Worm (Caenorhabditis elegans) whole organism, L3 larva: ENCODE results near the gene F53E2.2.

ENCODE experiments used
- R02D3.7 ChIP-seq: fragments of 150-350 bp; optimal IDR thresholded peaks from 2 replicates; lab custom pipeline; 2014; ENCODE audit warnings: missing biosample characterization, missing genetic modification characterization
- ZK546.5 ChIP-seq: sonication (generic microtip); optimal IDR thresholded peaks from 2 replicates; lab custom pipeline; 2017; ENCODE audit warnings: missing biosample characterization, missing genetic modification characterization
- ama-1 ChIP-seq: fragments of 150-350 bp; optimal IDR thresholded peaks from 2 replicates; lab custom pipeline; 2018
- ceh-16 ChIP-seq: sonication (generic microtip); optimal IDR thresholded peaks from 2 replicates; lab custom pipeline; 2017; ENCODE audit warnings: missing biosample characterization, missing genetic modification characterization
- ceh-28 ChIP-seq: fragments of 150-350 bp; optimal IDR thresholded peaks from 2 replicates; lab custom pipeline; 2014; ENCODE audit warnings: missing biosample characterization, missing genetic modification reagents, missing genetic modification characterization
- ceh-9 ChIP-seq: sonication (generic microtip); optimal IDR thresholded peaks from 2 replicates; lab custom pipeline; 2018; ENCODE audit warnings: missing biosample characterization, missing genetic modification characterization
- daf-12 ChIP-seq: fragments of 150-350 bp; optimal IDR thresholded peaks from 2 replicates; lab custom pipeline; 2014; ENCODE audit warnings: missing biosample characterization, missing genetic modification reagents, missing genetic modification characterization
- egl-27 ChIP-seq: sonication (generic microtip); optimal IDR thresholded peaks from 4 replicates; lab custom pipeline; 2017; ENCODE audit warnings: missing biosample characterization, missing genetic modification reagents, missing genetic modification characterization
- egl-5 ChIP-seq: fragments of 150-350 bp; optimal IDR thresholded peaks from 2 replicates; lab custom pipeline; 2017; ENCODE audit warnings: missing biosample characterization, missing genetic modification reagents, missing genetic modification characterization, inconsistent platforms
- elt-1 ChIP-seq: fragments of 150-350 bp; optimal IDR thresholded peaks from 2 replicates; lab custom pipeline; 2014; ENCODE audit warnings: missing biosample characterization, missing genetic modification characterization
- elt-2 ChIP-seq: sonication (generic microtip); optimal IDR thresholded peaks from 2 replicates; lab custom pipeline; 2016; ENCODE audit warnings: missing genetic modification reagents, mild to moderate bottlenecking, missing genetic modification characterization, missing compliant biosample characterization
- fkh-2 ChIP-seq: fragments of 150-350 bp; optimal IDR thresholded peaks from 2 replicates; lab custom pipeline; 2014; ENCODE audit warnings: missing biosample characterization, missing genetic modification reagents, missing genetic modification characterization
- fos-1 ChIP-seq: fragments of 150-350 bp; optimal IDR thresholded peaks from 2 replicates; lab custom pipeline; 2014; ENCODE audit warnings: missing biosample characterization, missing genetic modification characterization
- hmg-11 ChIP-seq: sonication (generic microtip); optimal IDR thresholded peaks from 2 replicates; lab custom pipeline; 2016; ENCODE audit warnings: missing genetic modification characterization, missing compliant biosample characterization
- jun-1 ChIP-seq: fragments of 150-350 bp; optimal IDR thresholded peaks from 2 replicates; lab custom pipeline; 2014; ENCODE audit warnings: missing biosample characterization, missing genetic modification reagents, missing genetic modification characterization
- lin-15B ChIP-seq: fragments of 150-350 bp; optimal IDR thresholded peaks from 2 replicates; lab custom pipeline; 2014; ENCODE audit warnings: missing biosample characterization, missing genetic modification characterization
- lin-39 ChIP-seq: fragments of 150-350 bp; optimal IDR thresholded peaks from 2 replicates; lab custom pipeline; 2018; ENCODE audit warnings: missing biosample characterization, missing genetic modification reagents, missing genetic modification characterization
- lsy-12 ChIP-seq: sonication (generic microtip); optimal IDR thresholded peaks from 2 replicates; lab custom pipeline; 2016; ENCODE audit warnings: mild to moderate bottlenecking, missing genetic modification characterization, missing compliant biosample characterization
- nhr-12 ChIP-seq: fragments of 150-350 bp; optimal IDR thresholded peaks from 2 replicates; lab custom pipeline; 2014; ENCODE audit warnings: missing biosample characterization, missing genetic modification characterization
- nhr-23 ChIP-seq: fragments of 150-350 bp; optimal IDR thresholded peaks from 2 replicates; lab custom pipeline; 2014; ENCODE audit warnings: missing biosample characterization, missing genetic modification reagents, missing genetic modification characterization
- nhr-237 ChIP-seq: fragments of 150-350 bp; optimal IDR thresholded peaks from 2 replicates; lab custom pipeline; 2014; ENCODE audit warnings: missing biosample characterization, missing genetic modification characterization
- nhr-25 ChIP-seq: sonication (generic microtip); optimal IDR thresholded peaks from 2 replicates; lab custom pipeline; 2017; ENCODE audit warnings: missing biosample characterization, missing genetic modification characterization
- nhr-28 ChIP-seq: fragments of 150-350 bp; optimal IDR thresholded peaks from 2 replicates; lab custom pipeline; 2014; ENCODE audit warnings: missing biosample characterization, missing genetic modification characterization
- nhr-43 ChIP-seq: sonication (generic microtip); optimal IDR thresholded peaks from 2 replicates; lab custom pipeline; 2016; ENCODE audit warnings: mild to moderate bottlenecking, missing genetic modification characterization, missing compliant biosample characterization; ENCODE audit not compliant: poor library complexity, severe bottlenecking
- nhr-67 ChIP-seq: fragments of 150-350 bp; optimal IDR thresholded peaks from 2 replicates; lab custom pipeline; 2014; ENCODE audit warnings: missing biosample characterization, missing genetic modification characterization
- nhr-76 ChIP-seq: fragments of 150-350 bp; sonication (generic microtip); optimal IDR thresholded peaks from 5 replicates; lab custom pipeline; 2014; ENCODE audit warnings: missing biosample characterization, missing genetic modification characterization
- nhr-77 ChIP-seq: fragments of 150-350 bp; optimal IDR thresholded peaks from 2 replicates; lab custom pipeline; 2014; ENCODE audit warnings: missing biosample characterization, missing genetic modification characterization
- pha-4 ChIP-seq: fragments of 150-350 bp; optimal IDR thresholded peaks from 2 replicates; lab custom pipeline; 2014; ENCODE audit warnings: missing biosample characterization, missing genetic modification reagents, missing genetic modification characterization
- pqm-1 ChIP-seq: fragments of 150-350 bp; optimal IDR thresholded peaks from 2 replicates; lab custom pipeline; 2017; ENCODE audit warnings: missing biosample characterization, missing genetic modification characterization, inconsistent platforms
- sea-2 ChIP-seq: fragments of 150-350 bp; sonication (generic microtip); optimal IDR thresholded peaks from 4 replicates; lab custom pipeline; 2014; ENCODE audit warnings: missing biosample characterization, missing genetic modification reagents, missing genetic modification characterization
- snpc-4 ChIP-seq: fragments of 150-350 bp; optimal IDR thresholded peaks from 2 replicates; lab custom pipeline; 2014; ENCODE audit warnings: missing biosample characterization, missing genetic modification characterization
- unc-39 ChIP-seq: sonication (generic microtip); optimal IDR thresholded peaks from 4 replicates; lab custom pipeline; 2017; ENCODE audit warnings: missing biosample characterization, missing genetic modification characterization
- zag-1 ChIP-seq: fragments of 150-350 bp; optimal IDR thresholded peaks from 2 replicates; lab custom pipeline; 2014; ENCODE audit warnings: missing biosample characterization, missing genetic modification characterization

F53E2.2 gene

ce11 chrV:1471078-1471969 lies 3.6 kb upstream of the F53E2.2 start (continued):
- TF ChIP-seq lin-39 (peak; percentile 35), nhr-67 (tag; lab: Kevin White, UChicago) (no peak), ceh-28 (tag; lab: Kevin White, UChicago) (peak; percentile 48), sea-2 (GFP tag; lab: Kevin White, UChicago) (no peak), nhr-23 (tag; lab: Kevin White, UChicago) (peak; percentile 83), ceh-16 (tag; lab: Kevin White, UChicago) (no peak)

- TF ChIP-seq nhr-67 (tag; lab: Kevin White, UChicago) (no peak), nhr-77 (tag; lab: Kevin White, UChicago) (no peak), snpc-4 (no peak), nhr-25 (no peak), elt-2 (tag; lab: Kevin White, UChicago) (no peak), jun-1 (tag; lab: Kevin White, UChicago) (no peak), ama-1 (lab: Kevin White, UChicago) (no peak), nhr-43 (tag; lab: Kevin White, UChicago) (no peak), nhr-28 (no peak), ceh-16 (tag; lab: Kevin White, UChicago) (no peak), nhr-12 (tag; lab: Kevin White, UChicago) (no peak), lsy-12 (tag; lab: Kevin White, UChicago) (no peak), R02D3.7 (tag; lab: Kevin White, UChicago) (no peak)
Observed at ce11 chrV:1471977-1472376, 2.9 kb upstream of the F53E2.2 start.

DNA sequence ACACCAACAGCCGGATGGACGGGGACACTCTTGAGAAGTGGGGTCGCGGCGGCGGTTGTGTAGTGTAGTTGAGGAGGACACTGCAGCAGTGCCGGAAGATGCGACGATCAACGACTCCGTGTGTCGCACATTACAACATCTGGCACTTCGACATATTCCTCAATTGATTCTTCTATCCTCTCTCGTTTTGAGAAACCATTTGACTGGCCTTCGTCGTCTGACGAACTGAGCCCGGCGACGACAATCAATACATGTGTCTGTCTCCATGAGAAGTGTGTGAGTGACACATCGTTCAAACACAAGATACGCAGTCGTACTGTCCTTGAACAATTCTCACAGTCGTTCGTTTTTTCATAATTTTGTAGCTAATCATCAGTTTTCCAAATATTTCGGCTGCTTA lies 2.3 kb upstream of the F53E2.2 start:
- TF ChIP-seq lin-39, result peak; percentile 7
- TF ChIP-seq nhr-25, result peak; percentile 57
- TF ChIP-seq zag-1 (tag; lab: Kevin White, UChicago), result no peak

DNA sequence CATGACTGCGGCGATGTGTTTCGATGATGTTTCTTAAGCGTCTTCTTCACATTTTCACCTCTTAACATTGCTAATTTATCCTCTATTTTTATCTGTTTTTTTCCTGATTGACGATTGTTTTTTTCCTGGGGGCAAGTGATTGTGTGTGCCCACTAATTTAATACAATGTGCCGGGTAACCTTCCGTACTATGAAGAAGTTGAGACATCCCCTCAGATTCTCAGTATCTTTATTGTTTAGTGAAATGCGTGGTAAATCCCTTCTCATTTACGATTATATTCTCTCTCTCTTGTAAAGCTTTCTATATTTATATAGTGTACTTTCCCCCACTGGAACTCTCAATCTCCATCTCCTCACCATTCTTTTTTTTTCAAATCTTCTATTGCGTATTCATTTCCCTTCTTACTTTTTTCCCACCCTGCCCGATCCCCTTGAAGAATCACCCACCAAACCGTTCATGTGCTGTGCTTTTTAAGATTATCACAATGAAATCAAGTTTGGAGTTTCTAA lies 1.5 kb downstream of the F53E2.2 start:
- no peak for TF ChIP-seq sea-2 (GFP tag; lab: Kevin White, UChicago)
- peak; percentile 22 for TF ChIP-seq nhr-43 (tag; lab: Kevin White, UChicago)

DNA sequence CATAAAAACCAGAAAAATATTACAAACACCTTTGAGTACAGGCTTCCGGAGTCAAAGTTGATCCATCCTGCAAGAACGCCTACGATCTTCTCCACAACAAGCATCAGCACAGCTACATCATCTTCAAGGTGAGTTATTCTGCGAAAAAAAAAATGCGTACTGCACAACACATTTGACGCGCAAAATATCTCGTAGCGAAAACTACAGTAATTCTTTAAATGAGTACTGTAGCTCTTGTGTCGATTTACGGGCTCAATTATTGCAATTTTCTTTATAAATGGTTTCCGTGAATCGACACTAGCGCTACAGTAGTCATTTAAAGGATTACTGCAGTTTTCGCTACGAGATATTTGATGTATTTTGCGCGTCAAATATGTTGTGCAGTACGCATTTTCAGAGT lies 2.0 kb downstream of the F53E2.2 start:
- TF ChIP-seq daf-12 (tag; lab: Kevin White, UChicago) (no peak), lin-15B (tag; lab: Kevin White, UChicago) (no peak)

DNA sequence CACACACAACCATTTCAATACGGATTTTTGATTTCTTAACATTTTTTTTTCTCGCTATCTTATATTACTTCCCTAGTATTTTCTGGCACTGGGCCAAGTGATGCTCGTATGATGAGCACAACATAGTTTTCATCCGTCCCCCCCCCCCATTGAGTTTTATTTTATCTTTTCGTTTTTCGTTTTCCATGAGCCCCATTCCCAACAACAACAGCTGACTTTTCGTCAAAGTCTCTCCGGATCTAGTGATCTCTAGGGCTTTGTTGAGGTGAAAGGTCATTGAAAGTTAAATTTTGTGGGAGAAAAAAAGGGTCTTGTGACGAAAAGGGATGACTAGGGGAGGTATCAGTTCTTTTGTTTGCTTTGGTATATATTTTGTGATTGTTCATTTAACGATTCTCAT lies 6.0 kb downstream of the F53E2.2 start:
- TF ChIP-seq egl-5 (peak; percentile 73), nhr-77 (tag; lab: Kevin White, UChicago) (no peak)

DNA sequence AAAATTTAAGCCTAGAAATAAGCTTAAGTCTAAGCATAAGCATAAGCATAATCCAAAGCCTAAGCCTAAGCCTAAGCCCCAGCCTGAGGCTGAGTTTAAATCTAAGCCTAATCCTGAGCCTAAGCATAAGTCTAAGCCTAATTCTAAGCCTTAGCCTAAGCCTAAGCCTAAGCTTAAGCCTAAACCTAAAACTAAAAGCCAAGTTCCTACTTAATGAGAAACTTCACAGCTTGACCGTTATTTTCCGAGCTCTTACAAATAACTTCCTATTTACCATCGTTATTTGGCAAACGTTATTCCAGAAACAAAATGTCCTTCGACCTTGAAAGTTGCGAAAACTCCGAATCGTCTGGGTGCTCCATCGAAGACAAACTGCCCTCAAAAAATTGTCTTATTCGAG lies 6.9 kb downstream of the F53E2.2 start, which contains the start of gene C38C3.4:
C38C3.4 (plus strand) TSS at position 301 of the 400 bp plus-strand sequence.
- TF ChIP-seq pqm-1 (tag; lab: Kevin White, UChicago) (no peak), nhr-25 (no peak), nhr-28 (no peak), ceh-9 (tag; lab: Kevin White, UChicago) (no peak), egl-27 (tag; lab: Kevin White, UChicago) (no peak), elt-2 (tag; lab: Kevin White, UChicago) (no peak), unc-39 (tag; lab: Kevin White, UChicago) (no peak), lsy-12 (tag; lab: Kevin White, UChicago) (no peak), elt-1 (tag; lab: Kevin White, UChicago) (no peak), nhr-76 (tag; lab: Kevin White, UChicago) (no peak), fos-1 (no peak), lin-39 (no peak), hmg-11 (no peak), pha-4 (tag; lab: Kevin White, UChicago) (no peak), fkh-2 (tag; lab: Kevin White, UChicago) (no peak), nhr-237 (tag; lab: Kevin White, UChicago) (no peak), ZK546.5 (tag; lab: Kevin White, UChicago) (no peak), sea-2 (GFP tag; lab: Kevin White, UChicago) (no peak)
